Worm (Caenorhabditis elegans) whole organism, early embryonic: ENCODE measurements around the gene ugt-15.
A peak's percentile ranks its signal among the peaks of the same experiment; 100 is the strongest.

Source experiments
- B0310.2 ChIP-seq: sonication (generic microtip); optimal IDR thresholded peaks from 2 replicates; lab custom pipeline; 2016; ENCODE audit warnings: mild to moderate bottlenecking, missing genetic modification characterization, missing compliant biosample characterization
- F13C5.2 ChIP-seq: sonication (generic microtip); optimal IDR thresholded peaks from 2 replicates; lab custom pipeline; 2017; ENCODE audit warnings: mild to moderate bottlenecking, missing genetic modification characterization, inconsistent platforms, missing compliant biosample characterization
- aly-1 ChIP-seq: sonication (generic microtip); optimal IDR thresholded peaks from 2 replicates; lab custom pipeline; 2016; ENCODE audit warnings: missing genetic modification characterization, missing compliant biosample characterization
- ama-1 ChIP-seq: fragments of 150-350 bp; optimal IDR thresholded peaks from 2 replicates; lab custom pipeline; 2014
- ceh-13 ChIP-seq: fragments of 200-800 bp; sonication (Bioruptor generic); optimal IDR thresholded peaks from 2 replicates; lab custom pipeline; 2018; ENCODE audit warnings: mild to moderate bottlenecking, missing genetic modification characterization, missing compliant biosample characterization
- ceh-36 ChIP-seq: sonication (generic microtip); optimal IDR thresholded peaks from 2 replicates; lab custom pipeline; 2016; ENCODE audit warnings: missing genetic modification characterization, inconsistent platforms, missing compliant biosample characterization
- ets-7 ChIP-seq: sonication (generic microtip); optimal IDR thresholded peaks from 2 replicates; lab custom pipeline; 2016; ENCODE audit warnings: missing genotype, missing genetic modification characterization, missing compliant biosample characterization
- flt-1 ChIP-seq: fragments of 200-800 bp; sonication (Bioruptor generic); IDR thresholded peaks from 2 replicates; pipeline ENCODE4 v1.3.6; 2022; ENCODE audit warnings: missing genetic modification characterization, missing compliant biosample characterization
- hmbx-1 ChIP-seq: sonication (generic microtip); optimal IDR thresholded peaks from 2 replicates; lab custom pipeline; 2016; ENCODE audit warnings: mild to moderate bottlenecking, missing genetic modification characterization, missing compliant biosample characterization
- hmg-4 ChIP-seq: fragments of 200-800 bp; sonication (Bioruptor generic); optimal IDR thresholded peaks from 2 replicates; lab custom pipeline; 2018; ENCODE audit warnings: mild to moderate bottlenecking, missing genetic modification characterization, missing compliant biosample characterization
- hnd-1 ChIP-seq: sonication (generic microtip); optimal IDR thresholded peaks from 2 replicates; lab custom pipeline; 2016; ENCODE audit warnings: missing genetic modification characterization, missing compliant biosample characterization
- pes-1 ChIP-seq: fragments of 200-800 bp; sonication (Bioruptor generic); IDR thresholded peaks from 2 replicates; pipeline ENCODE4 v1.3.6; 2022; ENCODE audit warnings: missing genetic modification reagents, missing genetic modification characterization, missing compliant biosample characterization
- scrt-1 ChIP-seq: fragments of 200-800 bp; sonication (Bioruptor generic); IDR thresholded peaks from 2 replicates; pipeline ENCODE4 v1.3.6; 2022; ENCODE audit warnings: missing genetic modification characterization, missing compliant biosample characterization
- sea-1 ChIP-seq: fragments of 200-800 bp; sonication (Bioruptor generic); conservative IDR thresholded peaks from 2 replicates; pipeline ENCODE4 v1.3.6; 2022; ENCODE audit warnings: missing genetic modification characterization, missing compliant biosample characterization
- tbx-11 ChIP-seq: fragments of 200-800 bp; sonication (Bioruptor generic); IDR thresholded peaks from 2 replicates; pipeline ENCODE4 v1.3.6; 2022; ENCODE audit warnings: missing genetic modification characterization, missing compliant biosample characterization
- tbx-37 ChIP-seq: fragments of 200-800 bp; sonication (Bioruptor generic); conservative IDR thresholded peaks from 2 replicates; pipeline ENCODE4 v1.3.6; 2022; ENCODE audit warnings: missing genetic modification reagents, missing genetic modification characterization, missing compliant biosample characterization
- tra-4 ChIP-seq: sonication (generic microtip); optimal IDR thresholded peaks from 2 replicates; lab custom pipeline; 2017; ENCODE audit warnings: missing genetic modification characterization, missing compliant biosample characterization

Gene ugt-15

DNA sequence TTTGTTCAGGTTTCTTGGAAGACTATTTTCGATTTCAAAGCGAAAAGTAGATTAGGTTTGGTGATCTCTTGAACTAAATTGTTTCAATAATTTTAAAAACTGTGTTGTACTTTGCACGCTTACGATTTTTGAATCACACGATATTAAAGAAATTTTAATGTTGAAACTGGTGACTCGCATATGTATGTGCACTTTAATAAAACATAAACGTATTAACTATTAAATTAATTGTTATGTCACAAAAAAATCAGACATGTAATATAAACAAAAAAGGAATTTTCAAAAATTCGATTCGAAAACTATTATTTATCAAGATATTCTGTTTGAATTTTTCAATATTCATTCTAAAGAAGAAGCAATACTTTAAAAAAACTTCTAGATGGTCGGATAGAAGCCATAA lies at the start of gene ugt-15:
Gene ugt-15 (plus strand): TSS at position 301 of the 400 bp plus-strand sequence.
- no peak for TF ChIP-seq tbx-11 (GFP tag; lab: Robert Waterston, UW)
- TF ChIP-seq aly-1 (tag; lab: Kevin White, UChicago), result no peak
- TF ChIP-seq hnd-1 (tag; lab: Kevin White, UChicago), result no peak
- TF ChIP-seq ceh-36, result no peak
- no peak for TF ChIP-seq scrt-1 (GFP tag; lab: Robert Waterston, UW)
- TF ChIP-seq sea-1 (GFP tag; lab: Robert Waterston, UW), result no peak
- no peak for TF ChIP-seq ama-1 (lab: Kevin White, UChicago)
- TF ChIP-seq pes-1 (GFP tag; lab: Robert Waterston, UW), result no peak
- no peak for TF ChIP-seq hmbx-1 (tag; lab: Kevin White, UChicago)

- TF ChIP-seq hmbx-1 (tag; lab: Kevin White, UChicago), result peak; percentile 80
- peak; percentile 74 for TF ChIP-seq tra-4
- TF ChIP-seq F13C5.2 (tag; lab: Kevin White, UChicago), result peak; percentile 88
- peak; percentile 95 for TF ChIP-seq tbx-11 (GFP tag; lab: Robert Waterston, UW)
- TF ChIP-seq tbx-37 (GFP tag; lab: Robert Waterston, UW), result peak; percentile 94
- peak; percentile 90 for TF ChIP-seq B0310.2
- TF ChIP-seq pes-1 (GFP tag; lab: Robert Waterston, UW), result peak; percentile 97
- peak; percentile 88 for TF ChIP-seq hnd-1 (tag; lab: Kevin White, UChicago)
- TF ChIP-seq ets-7 (tag; lab: Kevin White, UChicago), result peak; percentile 77
- TF ChIP-seq ceh-36, result peak; percentile 93
- TF ChIP-seq hmg-4, result peak; percentile 94
- peak; percentile 85 for TF ChIP-seq ceh-13
- no peak for TF ChIP-seq ama-1 (lab: Kevin White, UChicago)
- TF ChIP-seq sea-1 (GFP tag; lab: Robert Waterston, UW), result peak; percentile 98
- peak; percentile 90 for TF ChIP-seq aly-1 (tag; lab: Kevin White, UChicago)
- peak; percentile 98 for TF ChIP-seq scrt-1 (GFP tag; lab: Robert Waterston, UW)
- peak; percentile 97 for TF ChIP-seq flt-1 (GFP tag; lab: Robert Waterston, UW)
Measured at ce11 chrV:12780248-12780647, 47.1 kb upstream of the ugt-15 start.

ce11 chrV:12784861-12785260 lies 42.5 kb upstream of the ugt-15 start, which contains the start of gene sre-20:
TSS of gene sre-20 (minus strand) at chrV:12784961.
- TF ChIP-seq ceh-36 (no peak), pes-1 (GFP tag; lab: Robert Waterston, UW) (no peak), sea-1 (GFP tag; lab: Robert Waterston, UW) (no peak), hmg-4 (no peak), flt-1 (GFP tag; lab: Robert Waterston, UW) (no peak), B0310.2 (no peak), ets-7 (tag; lab: Kevin White, UChicago) (no peak), F13C5.2 (tag; lab: Kevin White, UChicago) (no peak), aly-1 (tag; lab: Kevin White, UChicago) (no peak), hnd-1 (tag; lab: Kevin White, UChicago) (no peak), scrt-1 (GFP tag; lab: Robert Waterston, UW) (no peak), tbx-11 (GFP tag; lab: Robert Waterston, UW) (no peak), ceh-13 (no peak), tbx-37 (GFP tag; lab: Robert Waterston, UW) (no peak), ama-1 (lab: Kevin White, UChicago) (no peak), tra-4 (no peak), hmbx-1 (tag; lab: Kevin White, UChicago) (no peak)

ce11 chrV:12786340-12786739 lies 41.0 kb upstream of the ugt-15 start:
- TF ChIP-seq hnd-1 (tag; lab: Kevin White, UChicago) (no peak), F13C5.2 (tag; lab: Kevin White, UChicago) (no peak), tbx-11 (GFP tag; lab: Robert Waterston, UW) (no peak), scrt-1 (GFP tag; lab: Robert Waterston, UW) (no peak), tra-4 (no peak), flt-1 (GFP tag; lab: Robert Waterston, UW) (no peak)

DNA sequence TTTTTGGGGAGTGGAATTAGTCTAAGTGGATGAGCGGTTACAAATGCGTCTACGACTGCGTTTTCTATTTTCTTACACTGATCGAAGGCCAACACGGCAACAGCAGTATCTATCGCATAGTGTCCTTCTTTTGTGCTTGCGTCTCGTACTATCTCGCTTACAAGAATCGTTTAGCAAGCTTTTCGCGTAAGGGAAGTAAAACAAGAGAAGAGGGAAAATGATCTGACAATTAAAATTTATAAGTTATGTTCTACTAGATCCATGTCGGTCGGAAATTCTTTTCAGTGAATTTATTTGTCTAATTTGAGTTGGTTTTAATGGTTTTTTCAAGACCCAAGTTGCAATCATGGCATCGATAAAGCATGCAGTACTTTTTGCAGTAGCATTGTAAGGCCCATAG lies 40.3 kb upstream of the ugt-15 start, which contains the start of gene fkb-4:
Gene fkb-4 (minus strand): TSS at position 101 of the 400 bp plus-strand sequence.
- no peak for TF ChIP-seq ets-7 (tag; lab: Kevin White, UChicago)
- no peak for TF ChIP-seq ceh-13
- no peak for TF ChIP-seq tbx-11 (GFP tag; lab: Robert Waterston, UW)
- TF ChIP-seq ama-1 (lab: Kevin White, UChicago), result no peak
- TF ChIP-seq B0310.2, result no peak
- TF ChIP-seq sea-1 (GFP tag; lab: Robert Waterston, UW), result no peak
- no peak for TF ChIP-seq flt-1 (GFP tag; lab: Robert Waterston, UW)
- TF ChIP-seq hnd-1 (tag; lab: Kevin White, UChicago), result no peak
- no peak for TF ChIP-seq tra-4
- no peak for TF ChIP-seq hmg-4
- no peak for TF ChIP-seq tbx-37 (GFP tag; lab: Robert Waterston, UW)
- TF ChIP-seq scrt-1 (GFP tag; lab: Robert Waterston, UW), result no peak
- TF ChIP-seq hmbx-1 (tag; lab: Kevin White, UChicago), result no peak
- TF ChIP-seq aly-1 (tag; lab: Kevin White, UChicago), result no peak
- TF ChIP-seq ceh-36, result no peak
- TF ChIP-seq F13C5.2 (tag; lab: Kevin White, UChicago), result no peak
- TF ChIP-seq pes-1 (GFP tag; lab: Robert Waterston, UW), result no peak

DNA sequence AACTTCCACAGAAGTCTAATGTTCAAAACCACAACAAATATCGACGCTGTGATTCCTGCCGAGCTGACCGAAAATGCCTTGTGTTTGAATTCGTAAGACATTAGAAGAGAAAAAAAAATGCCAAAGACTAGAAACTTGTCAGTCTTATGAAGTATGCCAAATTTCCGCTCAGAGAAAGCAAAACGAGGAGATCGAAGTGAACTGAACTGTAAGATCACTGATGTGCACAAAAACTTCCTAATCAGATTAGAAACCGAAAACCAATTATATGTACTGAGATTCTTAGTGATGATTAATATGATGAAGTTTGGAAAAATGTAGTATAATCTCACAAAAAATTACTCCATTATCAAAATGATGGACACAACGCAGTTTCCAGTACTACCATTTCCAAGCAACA lies 38.9 kb upstream of the ugt-15 start, which contains the start of gene srbc-44:
Gene srbc-44 (minus strand): TSS at position 101 of the 400 bp plus-strand sequence.
- TF ChIP-seq aly-1 (tag; lab: Kevin White, UChicago) (no peak), sea-1 (GFP tag; lab: Robert Waterston, UW) (no peak), F13C5.2 (tag; lab: Kevin White, UChicago) (no peak), scrt-1 (GFP tag; lab: Robert Waterston, UW) (no peak), flt-1 (GFP tag; lab: Robert Waterston, UW) (no peak), ceh-13 (no peak), hnd-1 (tag; lab: Kevin White, UChicago) (no peak), tbx-37 (GFP tag; lab: Robert Waterston, UW) (no peak), ets-7 (tag; lab: Kevin White, UChicago) (no peak), ama-1 (lab: Kevin White, UChicago) (no peak)

DNA sequence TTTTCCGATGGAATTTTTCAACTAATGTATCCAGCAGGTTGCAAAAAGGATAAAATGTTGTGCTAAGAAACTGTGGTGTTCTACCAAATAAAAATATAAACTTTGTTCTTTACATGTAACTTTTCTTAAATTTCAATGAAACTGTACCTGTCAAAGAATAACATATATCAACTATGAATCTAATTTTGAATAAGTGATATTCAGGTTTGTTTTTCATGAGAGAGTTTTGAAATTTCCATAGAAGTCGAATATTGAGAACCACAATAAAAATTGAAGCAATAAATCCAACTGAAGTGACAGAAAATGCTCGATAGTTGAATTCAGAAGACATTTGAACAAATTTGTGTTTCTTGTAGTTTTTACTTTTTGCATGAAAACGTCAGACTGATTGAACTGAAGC lies 37.1 kb upstream of the ugt-15 start, which contains the start of gene srbc-43:
Gene srbc-43 (minus strand): TSS at position 331 of the 400 bp plus-strand sequence.
- TF ChIP-seq aly-1 (tag; lab: Kevin White, UChicago), result no peak
- TF ChIP-seq ets-7 (tag; lab: Kevin White, UChicago), result no peak
- no peak for TF ChIP-seq hnd-1 (tag; lab: Kevin White, UChicago)
- no peak for TF ChIP-seq B0310.2
- no peak for TF ChIP-seq hmbx-1 (tag; lab: Kevin White, UChicago)
- no peak for TF ChIP-seq tra-4
- TF ChIP-seq F13C5.2 (tag; lab: Kevin White, UChicago), result no peak
- TF ChIP-seq tbx-11 (GFP tag; lab: Robert Waterston, UW), result no peak
- TF ChIP-seq tbx-37 (GFP tag; lab: Robert Waterston, UW), result no peak
- no peak for TF ChIP-seq flt-1 (GFP tag; lab: Robert Waterston, UW)
- TF ChIP-seq ceh-13, result no peak
- no peak for TF ChIP-seq sea-1 (GFP tag; lab: Robert Waterston, UW)
- TF ChIP-seq hmg-4, result no peak
- no peak for TF ChIP-seq ama-1 (lab: Kevin White, UChicago)
- TF ChIP-seq scrt-1 (GFP tag; lab: Robert Waterston, UW), result no peak
